Fruit fly (Drosophila melanogaster) whole organism, embryonic: ENCODE measurements around the gene CG6180.

Experiments
- B-H2 ChIP-seq: fragments of 200-800 bp; sonication (Bioruptor generic); optimal IDR thresholded peaks from 2 replicates; lab custom pipeline; 2018; ENCODE audit warnings: missing biosample characterization, mild to moderate bottlenecking, missing genetic modification characterization
- BtbVII ChIP-seq: fragments of 200-800 bp; sonication (Bioruptor generic); optimal IDR thresholded peaks from 3 replicates; lab custom pipeline; 2017; ENCODE audit warnings: missing biosample characterization, mild to moderate bottlenecking, missing genetic modification characterization
- CG10267 ChIP-seq: fragments of 200-800 bp; sonication (Bioruptor generic); optimal IDR thresholded peaks from 2 replicates; lab custom pipeline; 2018; ENCODE audit warnings: missing biosample characterization, mild to moderate bottlenecking, missing genetic modification characterization, moderate library complexity
- CG10366 ChIP-seq: fragments of 200-800 bp; sonication (Bioruptor generic); IDR thresholded peaks from 2 replicates; pipeline ENCODE4 v1.3.6; 2022; ENCODE audit warnings: missing biosample characterization, missing genetic modification characterization
- CG10979 ChIP-seq: fragments of 200-800 bp; sonication (Bioruptor generic); optimal IDR thresholded peaks from 2 replicates; lab custom pipeline; 2018; ENCODE audit warnings: missing biosample characterization, mild to moderate bottlenecking, missing genetic modification characterization, moderate library complexity
- CG12236 ChIP-seq: fragments of 200-800 bp; sonication (Bioruptor generic); optimal IDR thresholded peaks from 2 replicates; lab custom pipeline; 2016; ENCODE audit warnings: missing biosample characterization, missing genetic modification characterization
- CG18476 ChIP-seq: fragments of 200-800 bp; sonication (Bioruptor generic); optimal IDR thresholded peaks from 2 replicates; lab custom pipeline; 2016; ENCODE audit warnings: missing biosample characterization, mild to moderate bottlenecking, missing genetic modification characterization
- CG32532 ChIP-seq: fragments of 200-800 bp; sonication (Bioruptor generic); IDR thresholded peaks from 2 replicates; pipeline ENCODE4 v1.3.6; 2022; ENCODE audit warnings: missing biosample characterization, missing genetic modification characterization
- CG4854 ChIP-seq: fragments of 200-800 bp; sonication (Bioruptor generic); optimal IDR thresholded peaks from 2 replicates; lab custom pipeline; 2016; ENCODE audit warnings: missing biosample characterization, missing genetic modification characterization, inconsistent platforms
- CG5953 ChIP-seq: fragments of 200-800 bp; sonication (Bioruptor generic); IDR thresholded peaks from 2 replicates; pipeline ENCODE4 v1.3.6; 2022; ENCODE audit warnings: missing biosample characterization, missing genetic modification characterization
- CG6175 ChIP-seq: fragments of 200-800 bp; sonication (Bioruptor generic); IDR thresholded peaks from 3 replicates; pipeline ENCODE4 v1.3.6; 2022; ENCODE audit warnings: missing biosample characterization, missing genetic modification characterization
- CTCF ChIP-seq: fragments of 200-800 bp; sonication (Bioruptor generic); optimal IDR thresholded peaks from 2 replicates; lab custom pipeline; 2017; ENCODE audit warnings: missing biosample characterization, mild to moderate bottlenecking, missing genetic modification characterization, moderate library complexity
- Dbx ChIP-seq: fragments of 200-800 bp; sonication (Bioruptor generic); IDR thresholded peaks from 3 replicates; pipeline ENCODE4 v1.3.6; 2022; ENCODE audit warnings: missing biosample characterization, missing genetic modification characterization
- Deaf1 ChIP-seq: fragments of 200-800 bp; optimal IDR thresholded peaks from 3 replicates; lab custom pipeline; 2019; ENCODE audit warnings: missing biosample characterization, mild to moderate bottlenecking, missing genetic modification characterization, moderate library complexity
- Dip2 ChIP-seq: fragments of 200-800 bp; sonication (Bioruptor generic); IDR thresholded peaks from 2 replicates; pipeline ENCODE4 v1.3.6; 2022; ENCODE audit warnings: missing biosample characterization, missing genetic modification characterization
- Fer1 ChIP-seq: fragments of 200-800 bp; sonication (Bioruptor generic); optimal IDR thresholded peaks from 2 replicates; lab custom pipeline; 2017; ENCODE audit warnings: missing biosample characterization, mild to moderate bottlenecking, missing genetic modification characterization
- H2.0 ChIP-seq: fragments of 200-800 bp; sonication (Bioruptor generic); IDR thresholded peaks from 2 replicates; pipeline ENCODE4 v1.3.6; 2022; ENCODE audit warnings: missing biosample characterization, missing genetic modification characterization
- HLHmδ ChIP-seq: fragments of 200-800 bp; sonication (Bioruptor generic); optimal IDR thresholded peaks from 2 replicates; lab custom pipeline; 2018; ENCODE audit warnings: missing biosample characterization, mild to moderate bottlenecking, missing genetic modification characterization, moderate library complexity
- HmgZ ChIP-seq: fragments of 200-800 bp; sonication (Bioruptor generic); optimal IDR thresholded peaks from 2 replicates; lab custom pipeline; 2018; ENCODE audit warnings: missing biosample characterization, mild to moderate bottlenecking, missing genetic modification characterization
- Hr39 ChIP-seq: fragments of >200 bp; optimal IDR thresholded peaks from 2 replicates; lab custom pipeline; 2017
- Jarid2 ChIP-seq: fragments of 200-800 bp; sonication (Bioruptor generic); optimal IDR thresholded peaks from 3 replicates; lab custom pipeline; 2017; ENCODE audit warnings: mild to moderate bottlenecking, missing biosample characterization, missing genetic modification reagents, missing genetic modification characterization
- Meics ChIP-seq: fragments of 200-800 bp; sonication (Bioruptor generic); optimal IDR thresholded peaks from 2 replicates; lab custom pipeline; 2017; ENCODE audit warnings: missing biosample characterization, mild to moderate bottlenecking, missing genetic modification characterization
- NfI ChIP-seq: fragments of 200-800 bp; sonication (Bioruptor generic); optimal IDR thresholded peaks from 3 replicates; lab custom pipeline; 2018; ENCODE audit warnings: missing biosample characterization, mild to moderate bottlenecking, missing genetic modification characterization, moderate library complexity
- Rx ChIP-seq: fragments of 200-800 bp; sonication (Bioruptor generic); IDR thresholded peaks from 2 replicates; pipeline ENCODE4 v1.3.6; 2022; ENCODE audit warnings: missing biosample characterization, missing genetic modification characterization
- Scr ChIP-seq: fragments of 200-800 bp; sonication (Bioruptor generic); IDR thresholded peaks from 2 replicates; pipeline ENCODE4 v1.3.6; 2022; ENCODE audit warnings: missing biosample characterization, missing genetic modification characterization; ENCODE audit not compliant: partially characterized antibody
- Sry-β ChIP-seq: fragments of 200-800 bp; sonication (Bioruptor generic); optimal IDR thresholded peaks from 2 replicates; lab custom pipeline; 2018; ENCODE audit warnings: missing biosample characterization, mild to moderate bottlenecking, missing genetic modification characterization, moderate library complexity
- YL-1 ChIP-seq: fragments of 200-800 bp; sonication (Bioruptor generic); optimal IDR thresholded peaks from 3 replicates; lab custom pipeline; 2017; ENCODE audit warnings: missing biosample characterization, mild to moderate bottlenecking, missing genetic modification characterization
- ac ChIP-seq: fragments of 200-800 bp; sonication (Bioruptor generic); optimal IDR thresholded peaks from 3 replicates; lab custom pipeline; 2017; ENCODE audit warnings: missing biosample characterization, mild to moderate bottlenecking, missing genetic modification characterization
- amos ChIP-seq: fragments of 200-800 bp; sonication (Bioruptor generic); IDR thresholded peaks from 2 replicates; pipeline ENCODE4 v1.3.6; 2022; ENCODE audit warnings: missing biosample characterization, missing genetic modification characterization; ENCODE audit not compliant: partially characterized antibody
- ato ChIP-seq: fragments of 200-800 bp; sonication (Bioruptor generic); IDR thresholded peaks from 2 replicates; pipeline ENCODE4 v1.3.6; 2022; ENCODE audit warnings: missing biosample characterization, missing genetic modification characterization; ENCODE audit not compliant: partially characterized antibody
- cad ChIP-seq: fragments of >200 bp; optimal IDR thresholded peaks from 2 replicates; lab custom pipeline; 2017; ENCODE audit warnings: missing biosample characterization, missing genetic modification characterization
- chif ChIP-seq, 2 experiments: fragments of 200-800 bp; sonication (Bioruptor generic); optimal IDR thresholded peaks; 3 replicates each; lab custom pipeline; 2016; ENCODE audit warnings: missing biosample characterization in 2 of 2, missing genetic modification characterization in 2 of 2
- chn ChIP-seq: fragments of 200-800 bp; sonication (Bioruptor generic); optimal IDR thresholded peaks from 2 replicates; lab custom pipeline; 2016; ENCODE audit warnings: missing biosample characterization, missing genetic modification characterization
- crp ChIP-seq, 2 experiments: fragments of 200-800 bp; sonication (Bioruptor generic); optimal IDR thresholded peaks; 2 replicates in 1 of 2; 3 replicates in 1 of 2; lab custom pipeline; 2017; ENCODE audit warnings: missing biosample characterization in 2 of 2, missing genetic modification characterization in 2 of 2, mild to moderate bottlenecking in 1 of 2, moderate library complexity in 1 of 2
- dan ChIP-seq: fragments of 200-800 bp; sonication (Bioruptor generic); IDR thresholded peaks from 2 replicates; pipeline ENCODE4 v1.3.6; 2022; ENCODE audit warnings: missing biosample characterization, missing genetic modification characterization
- emc ChIP-seq: fragments of 200-800 bp; sonication (Bioruptor generic); optimal IDR thresholded peaks from 2 replicates; lab custom pipeline; 2016; ENCODE audit warnings: missing biosample characterization, missing genetic modification characterization
- exex ChIP-seq: fragments of 200-800 bp; sonication (Bioruptor generic); optimal IDR thresholded peaks from 4 replicates; lab custom pipeline; 2018; ENCODE audit warnings: missing biosample characterization, mild to moderate bottlenecking, missing genetic modification characterization, moderate library complexity
- eyg ChIP-seq: fragments of 200-800 bp; sonication (Bioruptor generic); optimal IDR thresholded peaks from 3 replicates; lab custom pipeline; 2016; ENCODE audit warnings: missing biosample characterization, missing genetic modification characterization
- grn ChIP-seq: fragments of 200-800 bp; sonication (Bioruptor generic); optimal IDR thresholded peaks from 3 replicates; lab custom pipeline; 2017; ENCODE audit warnings: missing biosample characterization, missing genetic modification characterization
- gsb ChIP-seq: fragments of 200-800 bp; sonication (Bioruptor generic); IDR thresholded peaks from 2 replicates; pipeline ENCODE4 v1.3.6; 2022; ENCODE audit warnings: missing biosample characterization, missing genetic modification characterization
- kay ChIP-seq: fragments of 200-800 bp; sonication (Bioruptor generic); optimal IDR thresholded peaks from 2 replicates; lab custom pipeline; 2016; ENCODE audit warnings: missing biosample characterization, missing genetic modification characterization
- lbe ChIP-seq: fragments of 200-800 bp; sonication (Bioruptor generic); optimal IDR thresholded peaks from 2 replicates; lab custom pipeline; 2016; ENCODE audit warnings: missing biosample characterization, mild to moderate bottlenecking, missing genetic modification characterization
- salm ChIP-seq: fragments of 200-800 bp; sonication (Bioruptor generic); optimal IDR thresholded peaks from 2 replicates; lab custom pipeline; 2018; ENCODE audit warnings: missing biosample characterization, mild to moderate bottlenecking, missing genetic modification characterization
- sim ChIP-seq: fragments of 200-800 bp; sonication (Bioruptor generic); IDR thresholded peaks from 2 replicates; pipeline ENCODE4 v1.3.6; 2022; ENCODE audit warnings: missing biosample characterization, missing genetic modification characterization
- sima ChIP-seq: fragments of 200-800 bp; sonication (Bioruptor generic); optimal IDR thresholded peaks from 2 replicates; lab custom pipeline; 2016; ENCODE audit warnings: missing biosample characterization, missing genetic modification characterization
- sqz ChIP-seq: fragments of 200-800 bp; sonication (Bioruptor generic); optimal IDR thresholded peaks from 3 replicates; lab custom pipeline; 2018; ENCODE audit warnings: missing biosample characterization, mild to moderate bottlenecking, missing genetic modification characterization
- stc ChIP-seq: fragments of 200-800 bp; sonication (Bioruptor generic); IDR thresholded peaks from 2 replicates; pipeline ENCODE4 v1.3.6; 2022; ENCODE audit warnings: missing biosample characterization, missing genetic modification characterization
- trh ChIP-seq: fragments of 200-800 bp; sonication (Bioruptor generic); optimal IDR thresholded peaks from 2 replicates; lab custom pipeline; 2016; ENCODE audit warnings: missing biosample characterization, missing genetic modification characterization
- wdn ChIP-seq: fragments of 200-800 bp; sonication (Bioruptor generic); IDR thresholded peaks from 2 replicates; pipeline ENCODE4 v1.3.6; 2022; ENCODE audit warnings: missing biosample characterization, missing genetic modification characterization
- wek ChIP-seq: fragments of 200-800 bp; sonication (Bioruptor generic); optimal IDR thresholded peaks from 3 replicates; lab custom pipeline; 2018; ENCODE audit warnings: missing biosample characterization, mild to moderate bottlenecking, missing genetic modification characterization, moderate library complexity
- zfh2 ChIP-seq: fragments of 200-800 bp; sonication (Bioruptor generic); optimal IDR thresholded peaks from 2 replicates; lab custom pipeline; 2016; ENCODE audit warnings: missing biosample characterization, missing genetic modification characterization

Gene CG6180

dm6 chr2L:12720430-12721396 lies 13.3 kb downstream of the CG6180 start (continued):
- TF ChIP-seq NfI (GFP tag; lab: Kevin White, UChicago) (peak; percentile 17), ac (GFP tag; lab: Kevin White, UChicago) (no peak), trh (GFP tag; lab: Kevin White, UChicago) (no peak), eyg (GFP tag; lab: Kevin White, UChicago) (no peak), CG32532 (GFP tag; lab: Robert Waterston, UW) (peak; percentile 81), exex (tag; lab: Kevin White, UChicago) (peak; percentile 86), CG10267 (peak; percentile 39), Jarid2 (GFP tag; lab: Kevin White, UChicago) (peak; percentile 15), lbe (GFP tag; lab: Kevin White, UChicago) (no peak), BtbVII (GFP tag; lab: Kevin White, UChicago) (peak; percentile 63), zfh2 (peak; percentile 21), grn (peak; percentile 97), crp (GFP tag; optimal IDR thresholded peaks at IDR 0.05; lab: Kevin White, UChicago) (no peak), Hr39 (lab: Kevin White, UChicago) (no peak), Dip2 (no peak), B-H2 (no peak), amos (GFP tag; lab: Robert Waterston, UW) (no peak), YL-1 (GFP tag; lab: Kevin White, UChicago) (no peak), Meics (GFP tag; lab: Kevin White, UChicago) (peak; percentile 73), HLHmδ (GFP tag; lab: Kevin White, UChicago) (no peak), salm (no peak), chif (GFP tag; optimal IDR thresholded peaks at IDR 0.05; lab: Kevin White, UChicago) (no peak), sqz (no peak), Rx (peak; percentile 26; the same call in 1 of the 2 replicates), CG10366 (GFP tag; lab: Robert Waterston, UW) (0 out of 2 replicates have a peak, but pooled peaks have one; percentile 11), Scr (GFP tag; lab: Robert Waterston, UW) (no peak), dan (no peak), wdn (GFP tag; lab: Robert Waterston, UW) (peak; percentile 16; the same call in 1 of the 2 replicates), CG6175 (GFP tag; lab: Robert Waterston, UW) (no peak), emc (no peak), HmgZ (tag; lab: Kevin White, UChicago) (peak; percentile 32), CG5953 (GFP tag; lab: Robert Waterston, UW) (no peak)

dm6 chr2L:12721794-12722315 lies 14.4 kb downstream of the CG6180 start, which contains the start of gene Pih1D1:
Gene Pih1D1, minus strand, starts transcription at chr2L:12721843.
- TF ChIP-seq sim (GFP tag; lab: Robert Waterston, UW), result peak; percentile 89
- peak; percentile 79 for TF ChIP-seq Deaf1 (tag; lab: Kevin White, UChicago)
- TF ChIP-seq chn (GFP tag; lab: Kevin White, UChicago), result peak; percentile 94
- peak; percentile 92 for TF ChIP-seq CG10979
- peak; percentile 89 for TF ChIP-seq kay
- TF ChIP-seq gsb (GFP tag; lab: Robert Waterston, UW), result peak; percentile 76
- peak; percentile 95 for TF ChIP-seq stc (GFP tag; lab: Robert Waterston, UW)
- no peak for TF ChIP-seq ato (GFP tag; lab: Robert Waterston, UW)
- peak; percentile 48 for TF ChIP-seq sima (GFP tag; lab: Kevin White, UChicago)
- peak; percentile 96 for TF ChIP-seq Dbx (GFP tag; lab: Robert Waterston, UW)
- TF ChIP-seq Fer1 (GFP tag; lab: Kevin White, UChicago), result peak; percentile 92
- TF ChIP-seq Sry-β (GFP tag; lab: Kevin White, UChicago), result peak; percentile 36
- peak; percentile 84 for TF ChIP-seq CG4854 (GFP tag; lab: Kevin White, UChicago)
- no peak for TF ChIP-seq CTCF (GFP tag; lab: Kevin White, UChicago)
- peak; percentile 92 for TF ChIP-seq H2.0
- peak; percentile 85 for TF ChIP-seq CG12236
- no peak for TF ChIP-seq cad
- no peak for TF ChIP-seq wek (GFP tag; lab: Kevin White, UChicago)
- peak; percentile 82 for TF ChIP-seq emc
- TF ChIP-seq CG18476 (GFP tag; lab: Kevin White, UChicago), result peak; percentile 94
